Worm (Caenorhabditis elegans): Measurements from ENCODE around the gene C13G3.12.
A peak's percentile ranks its signal among the peaks of the same experiment; 100 is the strongest.

ce11 chrV:11039379-11039954 lies 16.8 kb upstream of the C13G3.12 start, which contains the start of gene pak-2:
- TF ChIP-seq ztf-11 (tag; optimal IDR thresholded peaks at IDR 0.05) (no peak), nhr-237 (tag; optimal IDR thresholded peaks at IDR 0.05) (peak; percentile 94), mep-1 (tag; optimal IDR thresholded peaks at IDR 0.05) (peak; percentile 67), M03D4.4 (tag; optimal IDR thresholded peaks at IDR 0.05) (no peak), unc-62 (GFP tag; optimal IDR thresholded peaks at IDR 0.05) (peak; percentile 61), unc-120 (tag; optimal IDR thresholded peaks at IDR 0.05; ENCODE audit: poor library complexity, severe bottlenecking) (no peak), lsy-2 (tag; optimal IDR thresholded peaks at IDR 0.05) (peak; percentile 71), elt-3 (tag; optimal IDR thresholded peaks at IDR 0.05) (no peak), lin-13 (tag; optimal IDR thresholded peaks at IDR 0.05) (peak; percentile 15)

All from whole organism, mixed stage, embryonic.